Worm (Caenorhabditis elegans) whole organism, L4 larva: ENCODE measurements around the gene srx-101.

Source experiments
- D1046.2 ChIP-seq: fragments of 200-800 bp; sonication (Bioruptor generic); IDR thresholded peaks from 2 replicates; pipeline ENCODE4 v1.3.6; 2022; ENCODE audit warnings: missing genetic modification characterization, missing compliant biosample characterization
- F10B5.3 ChIP-seq: sonication (generic microtip); optimal IDR thresholded peaks from 2 replicates; lab custom pipeline; 2016; ENCODE audit warnings: mild to moderate bottlenecking, missing genetic modification characterization, missing compliant biosample characterization
- F37D6.2 ChIP-seq: sonication (generic microtip); optimal IDR thresholded peaks from 2 replicates; lab custom pipeline; 2016; ENCODE audit warnings: mild to moderate bottlenecking, missing genetic modification characterization, missing compliant biosample characterization
- F49E8.2 ChIP-seq: sonication (generic microtip); optimal IDR thresholded peaks from 2 replicates; lab custom pipeline; 2016; ENCODE audit warnings: missing compliant biosample characterization, mild to moderate bottlenecking, missing genetic modification characterization, borderline replicate concordance
- Y48G9A.11 ChIP-seq: fragments of 200-800 bp; sonication (Bioruptor generic); IDR thresholded peaks from 2 replicates; pipeline ENCODE4 v1.3.6; 2022; ENCODE audit warnings: missing genetic modification reagents, missing genetic modification characterization, missing compliant biosample characterization
- Y5F2A.4 ChIP-seq: fragments of 200-800 bp; sonication (Bioruptor generic); optimal IDR thresholded peaks from 2 replicates; lab custom pipeline; 2018; ENCODE audit warnings: mild to moderate bottlenecking, missing genetic modification characterization, missing compliant biosample characterization
- ZK337.2 ChIP-seq: fragments of 200-800 bp; sonication (Bioruptor generic); IDR thresholded peaks from 2 replicates; pipeline ENCODE4 v1.3.6; 2022; ENCODE audit warnings: missing genetic modification reagents, missing genetic modification characterization, missing compliant biosample characterization
- ZK546.5 ChIP-seq, 2 experiments: sonication (generic microtip); optimal IDR thresholded peaks; 2 replicates each; lab custom pipeline; 2017; ENCODE audit warnings: missing biosample characterization in 2 of 2, missing genetic modification characterization in 2 of 2
- aha-1 ChIP-seq: fragments of 150-350 bp; peaks from one replicate; lab custom pipeline; 2014; ENCODE audit warnings: missing biosample characterization, missing genetic modification characterization
- ama-1 ChIP-seq: fragments of 150-350 bp; optimal IDR thresholded peaks from 2 replicates; lab custom pipeline; 2014; ENCODE audit warnings: inconsistent platforms, mixed read lengths
- arid-1 ChIP-seq: fragments of 200-800 bp; sonication (Bioruptor generic); conservative IDR thresholded peaks from 2 replicates; pipeline ENCODE4 v1.3.6; 2022; ENCODE audit warnings: missing genetic modification reagents, missing genetic modification characterization, missing compliant biosample characterization
- ceh-44 ChIP-seq: fragments of 200-800 bp; sonication (Bioruptor generic); IDR thresholded peaks from 2 replicates; pipeline ENCODE4 v1.3.6; 2022; ENCODE audit warnings: missing genetic modification reagents, missing genetic modification characterization, missing compliant biosample characterization
- ceh-82 ChIP-seq: sonication (generic microtip); optimal IDR thresholded peaks from 2 replicates; lab custom pipeline; 2017; ENCODE audit warnings: missing biosample characterization, missing genetic modification characterization
- daf-19 ChIP-seq: fragments of 200-800 bp; sonication (Bioruptor generic); conservative IDR thresholded peaks from 2 replicates; pipeline ENCODE4 v1.3.6; 2022; ENCODE audit warnings: missing genetic modification characterization, missing compliant biosample characterization
- dmd-6 ChIP-seq: fragments of 200-800 bp; sonication (Bioruptor generic); IDR thresholded peaks from 2 replicates; pipeline ENCODE4 v1.3.6; 2022; ENCODE audit warnings: missing genetic modification reagents, missing genetic modification characterization, missing compliant biosample characterization
- duxl-1 ChIP-seq: sonication (generic microtip); optimal IDR thresholded peaks from 2 replicates; lab custom pipeline; 2016; ENCODE audit warnings: mild to moderate bottlenecking, missing genetic modification characterization, moderate library complexity, missing compliant biosample characterization; ENCODE audit not compliant: poor library complexity
- egl-43 ChIP-seq: fragments of 200-800 bp; sonication (Bioruptor generic); IDR thresholded peaks from 2 replicates; pipeline ENCODE4 v1.3.6; 2022; ENCODE audit warnings: missing genetic modification reagents, missing genetic modification characterization, missing compliant biosample characterization
- fkh-10 ChIP-seq: fragments of 150-350 bp; optimal IDR thresholded peaks from 2 replicates; lab custom pipeline; 2014; ENCODE audit warnings: missing biosample characterization, missing genetic modification reagents, missing genetic modification characterization
- hlh-11 ChIP-seq: fragments of 200-800 bp; sonication (Bioruptor generic); optimal IDR thresholded peaks from 2 replicates; lab custom pipeline; 2018; ENCODE audit warnings: mild to moderate bottlenecking, missing genetic modification characterization, missing compliant biosample characterization
- hlh-30 ChIP-seq: sonication (generic microtip); optimal IDR thresholded peaks from 2 replicates; lab custom pipeline; 2017; ENCODE audit warnings: antibody characterized with exemption, mild to moderate bottlenecking, missing genetic modification characterization, missing compliant biosample characterization; ENCODE audit not compliant: insufficient read depth
- hmg-1.1 ChIP-seq: fragments of 200-800 bp; sonication (Bioruptor generic); IDR thresholded peaks from 2 replicates; pipeline ENCODE4 v1.3.6; 2022; ENCODE audit warnings: missing genetic modification reagents, missing genetic modification characterization, missing compliant biosample characterization
- lim-7 ChIP-seq: fragments of 200-800 bp; sonication (Bioruptor generic); IDR thresholded peaks from 2 replicates; pipeline ENCODE4 v1.3.6; 2022; ENCODE audit warnings: missing genetic modification characterization, missing compliant biosample characterization
- lin-1 ChIP-seq: fragments of 200-800 bp; sonication (Bioruptor generic); IDR thresholded peaks from 2 replicates; pipeline ENCODE4 v1.3.6; 2022; ENCODE audit warnings: missing genetic modification reagents, missing genetic modification characterization, missing compliant biosample characterization
- lin-15B ChIP-seq: fragments of 150-350 bp; sonication (generic microtip); optimal IDR thresholded peaks from 3 replicates; lab custom pipeline; 2014; ENCODE audit warnings: missing biosample characterization, missing genetic modification characterization
- lin-39 ChIP-seq: fragments of 150-350 bp; optimal IDR thresholded peaks from 2 replicates; lab custom pipeline; 2014; ENCODE audit warnings: missing biosample characterization, missing genetic modification reagents, missing genetic modification characterization
- lir-3 ChIP-seq: sonication (generic microtip); optimal IDR thresholded peaks from 2 replicates; lab custom pipeline; 2016; ENCODE audit warnings: mild to moderate bottlenecking, missing genetic modification characterization, missing compliant biosample characterization
- lsy-2 ChIP-seq, 2 experiments: fragments of 150-350 bp in 1 of 2; sonication (generic microtip) in 1 of 2; optimal IDR thresholded peaks; 2 replicates each; lab custom pipeline; 2014 to 2017; ENCODE audit warnings: missing biosample characterization in 2 of 2, missing genetic modification characterization in 2 of 2
- mdl-1 ChIP-seq, 2 experiments: fragments of 150-350 bp in 1 of 2; sonication (generic microtip) in 1 of 2; optimal IDR thresholded peaks; 2 replicates each; lab custom pipeline; 2014 to 2017; ENCODE audit warnings: missing biosample characterization in 2 of 2, missing genetic modification characterization in 2 of 2
- mes-2 ChIP-seq: sonication (generic microtip); optimal IDR thresholded peaks from 2 replicates; lab custom pipeline; 2016; ENCODE audit warnings: missing genotype, mild to moderate bottlenecking, missing genetic modification characterization, missing compliant biosample characterization; ENCODE audit not compliant: poor library complexity, severe bottlenecking
- mxl-3 ChIP-seq: fragments of 200-800 bp; sonication (Bioruptor generic); optimal IDR thresholded peaks from 2 replicates; lab custom pipeline; 2018; ENCODE audit warnings: mild to moderate bottlenecking, missing genetic modification characterization, missing compliant biosample characterization
- nhr-10 ChIP-seq: fragments of 150-350 bp; optimal IDR thresholded peaks from 2 replicates; lab custom pipeline; 2014; ENCODE audit warnings: missing biosample characterization, missing genetic modification characterization
- nhr-11 ChIP-seq: fragments of 150-350 bp; optimal IDR thresholded peaks from 2 replicates; lab custom pipeline; 2014; ENCODE audit warnings: missing biosample characterization, missing genetic modification characterization
- nhr-42 ChIP-seq: fragments of 200-800 bp; sonication (Bioruptor generic); IDR thresholded peaks from 2 replicates; pipeline ENCODE4 v1.3.6; 2022; ENCODE audit warnings: missing genetic modification characterization, missing compliant biosample characterization
- nhr-76 ChIP-seq: fragments of 150-350 bp; optimal IDR thresholded peaks from 2 replicates; lab custom pipeline; 2014; ENCODE audit warnings: missing biosample characterization, missing genetic modification characterization
- nhr-77 ChIP-seq: fragments of 150-350 bp; optimal IDR thresholded peaks from 2 replicates; lab custom pipeline; 2014; ENCODE audit warnings: missing biosample characterization, missing genetic modification characterization
- php-3 ChIP-seq: fragments of 200-800 bp; sonication (Bioruptor generic); IDR thresholded peaks from 2 replicates; pipeline ENCODE4 v1.3.6; 2022; ENCODE audit warnings: missing genetic modification reagents, missing genetic modification characterization, missing compliant biosample characterization
- pqm-1 ChIP-seq: sonication (generic microtip); optimal IDR thresholded peaks from 2 replicates; lab custom pipeline; 2017; ENCODE audit warnings: missing biosample characterization, missing genetic modification characterization
- set-16 ChIP-seq: fragments of 200-800 bp; sonication (Bioruptor generic); IDR thresholded peaks from 2 replicates; pipeline ENCODE4 v1.3.6; 2022; ENCODE audit warnings: missing genetic modification reagents, missing genetic modification characterization, missing compliant biosample characterization
- tra-1 ChIP-seq: fragments of 200-800 bp; sonication (Bioruptor generic); IDR thresholded peaks from 2 replicates; pipeline ENCODE4 v1.3.6; 2022; ENCODE audit warnings: missing genetic modification reagents, missing genetic modification characterization, missing compliant biosample characterization
- unc-39 ChIP-seq: sonication (generic microtip); optimal IDR thresholded peaks from 2 replicates; lab custom pipeline; 2017; ENCODE audit warnings: missing biosample characterization, missing genetic modification characterization
- unc-62 ChIP-seq, 3 experiments: fragments of 150-350 bp in 1 of 3; sonication (generic microtip); optimal IDR thresholded peaks in 2 of 3; peaks in 1 of 3; 1 replicate in 1 of 3; 2 replicates in 2 of 3; lab custom pipeline; 2014 to 2017; ENCODE audit warnings: missing biosample characterization in 3 of 3, missing genetic modification characterization in 3 of 3, missing genetic modification reagents in 3 of 3, missing genotype in 1 of 3
- zfp-2 ChIP-seq: sonication (generic microtip); optimal IDR thresholded peaks from 2 replicates; lab custom pipeline; 2016; ENCODE audit warnings: mild to moderate bottlenecking, missing genetic modification characterization, missing compliant biosample characterization
- zip-11 ChIP-seq: fragments of 200-800 bp; sonication (Bioruptor generic); IDR thresholded peaks from 2 replicates; pipeline ENCODE4 v1.3.6; 2022; ENCODE audit warnings: missing genetic modification characterization, missing compliant biosample characterization
- zip-2 ChIP-seq: fragments of 150-350 bp; optimal IDR thresholded peaks from 2 replicates; lab custom pipeline; 2014; ENCODE audit warnings: missing biosample characterization, missing genetic modification characterization
- ztf-7 ChIP-seq: fragments of 150-350 bp; optimal IDR thresholded peaks from 2 replicates; lab custom pipeline; 2014; ENCODE audit warnings: missing biosample characterization, missing genetic modification characterization

Gene srx-101

ce11 chrII:3659776-3660175 lies 30.8 kb downstream of the srx-101 start, which contains the start of gene F19B10.4:
Gene F19B10.4 (plus strand): TSS chrII:3660076.
- TF ChIP-seq ceh-82 (tag; lab: Kevin White, UChicago) (no peak), F10B5.3 (tag; lab: Kevin White, UChicago) (no peak), mxl-3 (GFP tag; lab: Kevin White, UChicago) (no peak), hlh-30 (tag; lab: Kevin White, UChicago) (no peak), unc-39 (no peak), zfp-2 (tag; lab: Kevin White, UChicago) (no peak), pqm-1 (tag; lab: Kevin White, UChicago) (no peak), tra-1 (GFP tag; lab: Robert Waterston, UW) (no peak), arid-1 (GFP tag; lab: Robert Waterston, UW) (no peak), lin-1 (GFP tag; lab: Robert Waterston, UW) (no peak), ceh-44 (GFP tag; lab: Robert Waterston, UW) (no peak), Y48G9A.11 (GFP tag; lab: Robert Waterston, UW) (no peak), aha-1 (tag; lab: Kevin White, UChicago) (no peak), php-3 (GFP tag; lab: Robert Waterston, UW) (no peak)

ce11 chrII:3655378-3655777 lies 35.2 kb downstream of the srx-101 start, which contains the start of gene F19B10.5:
Gene F19B10.5 (plus strand): TSS chrII:3655678.
- TF ChIP-seq zip-11 (GFP tag; lab: Robert Waterston, UW) (no peak), ceh-44 (GFP tag; lab: Robert Waterston, UW) (no peak), duxl-1 (no peak), egl-43 (GFP tag; lab: Robert Waterston, UW) (no peak), lsy-2 (tag; optimal IDR thresholded peaks at IDR 0.05; lab: Kevin White, UChicago) (no peak), Y5F2A.4 (GFP tag; lab: Kevin White, UChicago) (no peak), ztf-7 (tag; lab: Kevin White, UChicago) (no peak), set-16 (GFP tag; lab: Robert Waterston, UW) (no peak), lin-15B (tag; lab: Kevin White, UChicago) (no peak), lim-7 (GFP tag; lab: Robert Waterston, UW) (no peak), unc-39 (no peak), fkh-10 (GFP tag; lab: Kevin White, UChicago) (no peak), ZK337.2 (GFP tag; lab: Robert Waterston, UW) (no peak), dmd-6 (GFP tag; lab: Robert Waterston, UW) (no peak), nhr-76 (tag; lab: Kevin White, UChicago) (no peak), unc-62 (GFP tag; optimal IDR thresholded peaks at IDR 0.05 in 1 of 2; lab: Kevin White, UChicago) (no peak), unc-62 (tag; optimal IDR thresholded peaks at IDR 0.05; lab: Kevin White, UChicago) (no peak), mdl-1 (tag; optimal IDR thresholded peaks at IDR 0.05; lab: Kevin White, UChicago) (no peak)

ce11 chrII:3647111-3647510 lies 43.4 kb downstream of the srx-101 start, which contains the start of gene fbxb-33:
Gene fbxb-33 (plus strand): TSS chrII:3647411.
- TF ChIP-seq nhr-10 (tag; lab: Kevin White, UChicago) (no peak), mes-2 (tag; lab: Kevin White, UChicago) (no peak), nhr-42 (GFP tag; lab: Robert Waterston, UW) (no peak), nhr-11 (no peak), hmg-1.1 (GFP tag; lab: Robert Waterston, UW) (no peak), hlh-11 (tag; lab: Kevin White, UChicago) (no peak), ama-1 (lab: Kevin White, UChicago) (no peak), pqm-1 (tag; lab: Kevin White, UChicago) (no peak), lsy-2 (tag; optimal IDR thresholded peaks at IDR 0.05; lab: Kevin White, UChicago) (no peak), D1046.2 (GFP tag; lab: Robert Waterston, UW) (no peak), nhr-76 (tag; lab: Kevin White, UChicago) (no peak), lir-3 (tag; lab: Kevin White, UChicago) (no peak), F49E8.2 (tag; lab: Kevin White, UChicago) (no peak), zip-2 (no peak), F37D6.2 (tag; lab: Kevin White, UChicago) (no peak), daf-19 (GFP tag; lab: Robert Waterston, UW) (no peak), ZK546.5 (tag; optimal IDR thresholded peaks at IDR 0.05; lab: Kevin White, UChicago) (no peak), lin-39 (no peak), nhr-77 (tag; lab: Kevin White, UChicago) (no peak), duxl-1 (no peak)
